Fruit fly (Drosophila melanogaster): Measurements from ENCODE around the gene ttk.

The ttk gene

dm6 chr3R:31776583-31777362, 63.1 kb downstream of the ttk start, which contains the start of the genes CG2126 and faf (continued):
- TF ChIP-seq Asciz (GFP tag; optimal IDR thresholded peaks at IDR 0.05) = no peak
- TF ChIP-seq CG15601 (tag; optimal IDR thresholded peaks at IDR 0.05) = peak; percentile 74
- peak; percentile 39 for TF ChIP-seq CG3995 (GFP tag; optimal IDR thresholded peaks at IDR 0.05)
- no peak for TF ChIP-seq HmgD (GFP tag; optimal IDR thresholded peaks at IDR 0.05)
- peak; percentile 82 for TF ChIP-seq tin (GFP tag; optimal IDR thresholded peaks at IDR 0.05)
- TF ChIP-seq sc (optimal IDR thresholded peaks at IDR 0.05) = no peak
- TF ChIP-seq sc (GFP tag; optimal IDR thresholded peaks at IDR 0.05) = peak; percentile 36
- TF ChIP-seq CG31224 (GFP tag; IDR thresholded peaks at IDR 0.05) = peak; percentile 51; the same call in 1 of the 2 replicates
- peak; percentile 74 for TF ChIP-seq sug (tag; optimal IDR thresholded peaks at IDR 0.05)
- TF ChIP-seq CG12744 (GFP tag; optimal IDR thresholded peaks at IDR 0.05) = peak; percentile 2
- TF ChIP-seq hth (optimal IDR thresholded peaks at IDR 0.05) = no peak
- no peak; the same call in 1 of the 2 replicates for TF ChIP-seq tna (GFP tag; IDR thresholded peaks at IDR 0.05; ENCODE audit: partially characterized antibody)
- TF ChIP-seq CG10209 (GFP tag; optimal IDR thresholded peaks at IDR 0.05) = peak; percentile 73
- TF ChIP-seq CG1792 (GFP tag; optimal IDR thresholded peaks at IDR 0.05) = no peak
- peak; percentile 79 for TF ChIP-seq dysf (GFP tag; IDR thresholded peaks at IDR 0.05)
- no peak for TF ChIP-seq CG31365 (tag; optimal IDR thresholded peaks at IDR 0.05)
- TF ChIP-seq cwo (GFP tag; optimal IDR thresholded peaks at IDR 0.05) = peak; percentile 52
- TF ChIP-seq CG15514 (GFP tag; optimal IDR thresholded peaks at IDR 0.05) = peak; percentile 99
- peak; percentile 84 for TF ChIP-seq ci (GFP tag; IDR thresholded peaks at IDR 0.05)
- peak; percentile 77 for TF ChIP-seq Hmr (GFP tag; optimal IDR thresholded peaks at IDR 0.05)
- TF ChIP-seq bigmax (GFP tag; optimal IDR thresholded peaks at IDR 0.05) = no peak
- TF ChIP-seq CG1529 (GFP tag; optimal IDR thresholded peaks at IDR 0.05) = peak; percentile 45
- TF ChIP-seq Med (GFP tag) = peak; percentile 90
- no peak for TF ChIP-seq luna (GFP tag; optimal IDR thresholded peaks at IDR 0.05)
- TF ChIP-seq crp (GFP tag; optimal IDR thresholded peaks at IDR 0.05) = peak in 1 of 2 experiments; percentile 41
- TF ChIP-seq CG12942 (GFP tag; optimal IDR thresholded peaks at IDR 0.05) = peak; percentile 83
- TF ChIP-seq chn (GFP tag; optimal IDR thresholded peaks at IDR 0.05) = peak; percentile 68
- TF ChIP-seq CG11560 (tag; IDR thresholded peaks at IDR 0.05) = 0 out of 3 replicates have a peak, but pooled peaks have one; percentile 34
- peak; percentile 75 for TF ChIP-seq CG2116 (GFP tag; optimal IDR thresholded peaks at IDR 0.05)
- no peak for TF ChIP-seq peb (GFP tag; IDR thresholded peaks at IDR 0.05)
- TF ChIP-seq NC2α (GFP tag; optimal IDR thresholded peaks at IDR 0.05) = no peak
- TF ChIP-seq CG7928 (GFP tag; optimal IDR thresholded peaks at IDR 0.05) = peak; percentile 43
- peak; percentile 57 for TF ChIP-seq CG18011 (GFP tag; optimal IDR thresholded peaks at IDR 0.05)
- TF ChIP-seq CG11504 (tag; optimal IDR thresholded peaks at IDR 0.05) = no peak
- peak; percentile 57; the same call in 1 of the 2 replicates for TF ChIP-seq CG7372 (GFP tag; IDR thresholded peaks at IDR 0.05)
- peak; percentile 55 for TF ChIP-seq fu2 (GFP tag; optimal IDR thresholded peaks at IDR 0.05)
- TF ChIP-seq Dip3 (GFP tag; optimal IDR thresholded peaks at IDR 0.05) = peak; percentile 61
- peak; percentile 38 for TF ChIP-seq Lhr (GFP tag; optimal IDR thresholded peaks at IDR 0.05)
- peak; percentile 64 for TF ChIP-seq zen (tag; optimal IDR thresholded peaks at IDR 0.05)
- no peak for TF ChIP-seq Stat92E (GFP tag; optimal IDR thresholded peaks at IDR 0.05)
- peak; percentile 54 for TF ChIP-seq CG16815 (GFP tag; optimal IDR thresholded peaks at IDR 0.05)
- no peak for TF ChIP-seq pan (optimal IDR thresholded peaks at IDR 0.05)
- TF ChIP-seq pan (GFP tag; optimal IDR thresholded peaks at IDR 0.05 in 1 of 2, IDR thresholded peaks at IDR 0.05 in 1 of 2) = peak in 1 of 2 experiments; percentile 81
- no peak for TF ChIP-seq CG4707 (GFP tag; optimal IDR thresholded peaks at IDR 0.05)
- TF ChIP-seq B-H2 (GFP tag; optimal IDR thresholded peaks at IDR 0.05) = peak; percentile 84
- no peak for TF ChIP-seq pb (GFP tag; optimal IDR thresholded peaks at IDR 0.05)
- TF ChIP-seq CG2199 (GFP tag; IDR thresholded peaks at IDR 0.05) = no peak
- TF ChIP-seq sens (GFP tag) = peak; percentile 83
- TF ChIP-seq seq (GFP tag; IDR thresholded peaks at IDR 0.05) = peak; percentile 58

Measured in whole organism, embryonic.